Fruit fly (Drosophila melanogaster) whole organism, pupa: ENCODE data around the gene CG11374.
A peak's percentile ranks its signal among the peaks of the same experiment; 100 is the strongest.

Source experiments
- CG10348 ChIP-seq: fragments of 200-800 bp; sonication (Bioruptor generic); IDR thresholded peaks from 2 replicates; pipeline ENCODE4 v1.3.6; 2022; ENCODE audit warnings: missing biosample characterization, missing genetic modification characterization
- CG12605 ChIP-seq: fragments of 200-800 bp; sonication (Bioruptor generic); IDR thresholded peaks from 2 replicates; pipeline ENCODE4 v1.3.6; 2022; ENCODE audit warnings: missing biosample characterization, missing genetic modification characterization
- CG13204 ChIP-seq: fragments of 200-800 bp; sonication (Bioruptor generic); optimal IDR thresholded peaks from 2 replicates; lab custom pipeline; 2018; ENCODE audit warnings: missing biosample characterization, mild to moderate bottlenecking, missing genetic modification characterization, moderate library complexity
- CG14655 ChIP-seq: fragments of 200-800 bp; sonication (Bioruptor generic); optimal IDR thresholded peaks from 3 replicates; lab custom pipeline; 2017; ENCODE audit warnings: mild to moderate bottlenecking, missing biosample characterization, missing genetic modification reagents, missing genetic modification characterization
- CG15710 ChIP-seq: fragments of 200-800 bp; sonication (Bioruptor generic); optimal IDR thresholded peaks from 2 replicates; lab custom pipeline; 2018; ENCODE audit warnings: missing biosample characterization, mild to moderate bottlenecking, missing genetic modification characterization, moderate library complexity
- CG17806 ChIP-seq: fragments of 200-800 bp; sonication (Bioruptor generic); optimal IDR thresholded peaks from 2 replicates; lab custom pipeline; 2018; ENCODE audit warnings: missing biosample characterization, mild to moderate bottlenecking, missing genetic modification characterization, moderate library complexity
- CG32121 ChIP-seq: fragments of 200-800 bp; sonication (Bioruptor generic); IDR thresholded peaks from 2 replicates; pipeline ENCODE4 v1.3.6; 2022; ENCODE audit warnings: missing biosample characterization, missing genetic modification characterization
- CG34367 ChIP-seq: fragments of 200-800 bp; sonication (Bioruptor generic); optimal IDR thresholded peaks from 2 replicates; lab custom pipeline; 2018; ENCODE audit warnings: missing biosample characterization, mild to moderate bottlenecking, missing genetic modification characterization
- CG4496 ChIP-seq: fragments of 200-800 bp; sonication (Bioruptor generic); IDR thresholded peaks from 3 replicates; pipeline ENCODE4 v1.3.6; 2022; ENCODE audit warnings: missing biosample characterization, missing genetic modification characterization
- CG8159 ChIP-seq: fragments of 200-800 bp; sonication (Bioruptor generic); optimal IDR thresholded peaks from 3 replicates; lab custom pipeline; 2018; ENCODE audit warnings: missing biosample characterization, mild to moderate bottlenecking, missing genetic modification characterization, moderate library complexity
- CG8301 ChIP-seq: fragments of 200-800 bp; sonication (Bioruptor generic); optimal IDR thresholded peaks from 2 replicates; lab custom pipeline; 2018; ENCODE audit warnings: missing biosample characterization, mild to moderate bottlenecking, missing genetic modification characterization
- CG9948 ChIP-seq: fragments of 200-800 bp; sonication (Bioruptor generic); optimal IDR thresholded peaks from 2 replicates; lab custom pipeline; 2018; ENCODE audit warnings: missing biosample characterization, mild to moderate bottlenecking, missing genetic modification characterization, moderate library complexity
- D1 ChIP-seq: fragments of 200-800 bp; sonication (Bioruptor generic); optimal IDR thresholded peaks from 2 replicates; lab custom pipeline; 2018; ENCODE audit warnings: missing biosample characterization, mild to moderate bottlenecking, missing genetic modification characterization, moderate library complexity
- EcR ChIP-seq: fragments of 200-800 bp; sonication (Bioruptor generic); optimal IDR thresholded peaks from 3 replicates; lab custom pipeline; 2019; ENCODE audit warnings: missing biosample characterization, missing genetic modification characterization, mild to moderate bottlenecking, moderate library complexity, missing genetic modification reagents
- Ets98B ChIP-seq: fragments of 200-800 bp; sonication (Bioruptor generic); IDR thresholded peaks from 2 replicates; pipeline ENCODE4 v1.3.6; 2022; ENCODE audit warnings: missing biosample characterization, missing genetic modification characterization
- Pif1A ChIP-seq: fragments of 200-800 bp; sonication (Bioruptor generic); optimal IDR thresholded peaks from 3 replicates; lab custom pipeline; 2016; ENCODE audit warnings: missing biosample characterization, missing genetic modification characterization
- Pif1B ChIP-seq: fragments of 200-800 bp; sonication (Bioruptor generic); optimal IDR thresholded peaks from 3 replicates; lab custom pipeline; 2016; ENCODE audit warnings: missing biosample characterization, missing genetic modification characterization
- Snoo ChIP-seq: fragments of 200-800 bp; sonication (Bioruptor generic); optimal IDR thresholded peaks from 3 replicates; lab custom pipeline; 2017; ENCODE audit warnings: missing biosample characterization, mild to moderate bottlenecking, missing genetic modification characterization, inconsistent platforms
- fd96Ca ChIP-seq: fragments of 200-800 bp; sonication (Bioruptor generic); IDR thresholded peaks from 3 replicates; pipeline ENCODE4 v1.3.6; 2022; ENCODE audit warnings: missing biosample characterization, missing genetic modification characterization
- gl ChIP-seq: fragments of 200-800 bp; sonication (Bioruptor generic); optimal IDR thresholded peaks from 2 replicates; lab custom pipeline; 2018; ENCODE audit warnings: missing biosample characterization, mild to moderate bottlenecking, missing genetic modification characterization
- rn ChIP-seq: fragments of 200-800 bp; sonication (Bioruptor generic); IDR thresholded peaks from 2 replicates; pipeline ENCODE4 v1.3.6; 2022; ENCODE audit warnings: missing biosample characterization, missing genetic modification characterization

The CG11374 gene

DNA sequence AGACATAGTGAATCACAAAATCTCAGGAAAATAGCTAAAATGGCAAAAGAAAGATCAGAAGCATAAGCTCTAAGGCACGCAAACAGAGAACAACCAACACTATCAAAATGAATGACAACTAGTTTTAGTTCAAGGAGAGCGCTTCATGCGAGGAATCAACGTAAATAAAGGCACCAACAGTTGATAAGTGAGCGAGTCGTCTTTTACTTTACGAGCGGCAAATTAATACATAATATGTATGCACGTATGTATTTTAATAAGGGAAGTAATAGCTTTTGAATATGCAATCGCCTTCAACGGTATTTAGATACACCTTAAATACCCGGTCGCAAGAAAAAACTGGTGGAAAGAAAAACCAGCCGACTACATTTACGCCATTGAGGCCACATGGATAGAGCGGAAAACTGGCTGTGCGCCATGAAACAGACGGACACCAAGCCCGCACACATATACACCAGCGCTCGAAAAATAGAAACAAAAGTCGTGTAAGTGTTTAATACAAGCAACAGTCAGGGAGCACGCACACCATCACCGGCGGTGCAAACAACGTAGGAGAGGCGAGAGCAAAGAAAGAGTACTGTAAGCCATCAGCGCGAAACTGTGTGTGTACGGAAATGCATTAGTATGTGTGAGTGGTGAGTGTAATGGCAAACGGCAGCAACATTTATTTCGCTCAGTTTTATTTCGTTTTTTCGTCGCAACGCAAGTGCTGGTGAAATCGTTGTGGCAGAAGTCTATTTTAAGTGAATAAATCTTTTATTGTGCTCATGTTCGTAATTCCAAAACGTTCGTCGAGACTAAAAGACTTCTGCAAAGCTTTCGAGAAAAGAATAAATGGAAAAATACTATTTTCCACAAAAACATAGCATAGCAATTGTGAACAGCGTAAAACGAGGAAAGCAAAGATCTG lies 9.5 kb upstream of the CG11374 start, which contains the start of gene dbr:
Gene dbr, plus strand, starts transcription at position 114 of the 910 bp plus-strand sequence.
- TF ChIP-seq CG32121 (GFP tag; lab: Robert Waterston, UW), result peak; percentile 75
- TF ChIP-seq CG8159 (tag; lab: Kevin White, UChicago), result peak; percentile 62
- TF ChIP-seq CG9948 (tag; lab: Kevin White, UChicago), result peak; percentile 33
- peak; percentile 75 for TF ChIP-seq CG15710
- TF ChIP-seq rn (GFP tag; lab: Robert Waterston, UW), result no peak
- TF ChIP-seq CG34367, result peak; percentile 47
- no peak for TF ChIP-seq CG10348
- peak; percentile 17 for TF ChIP-seq Pif1B (GFP tag; lab: Kevin White, UChicago)
- peak; percentile 87 for TF ChIP-seq CG4496 (GFP tag; lab: Robert Waterston, UW)
- peak; percentile 85 for TF ChIP-seq Ets98B
- peak; percentile 75 for TF ChIP-seq CG14655 (GFP tag; lab: Kevin White, UChicago)
- peak; percentile 6 for TF ChIP-seq EcR (GFP tag; lab: Kevin White, UChicago)
- TF ChIP-seq gl (tag; lab: Kevin White, UChicago), result peak; percentile 78
- no peak for TF ChIP-seq D1 (tag; lab: Kevin White, UChicago)
- peak; percentile 34 for TF ChIP-seq CG17806 (tag; lab: Kevin White, UChicago)
- no peak; the same call in 1 of the 3 replicates for TF ChIP-seq fd96Ca
- TF ChIP-seq Pif1A (GFP tag; lab: Kevin White, UChicago), result peak; percentile 52
- TF ChIP-seq CG8301 (tag; lab: Kevin White, UChicago), result peak; percentile 47
- TF ChIP-seq CG12605 (GFP tag; lab: Robert Waterston, UW), result peak; percentile 77
- TF ChIP-seq Snoo (tag; lab: Kevin White, UChicago), result peak; percentile 34
- peak; percentile 80 for TF ChIP-seq CG13204
- TF ChIP-seq, all 21 proteins: peak for 17

DNA sequence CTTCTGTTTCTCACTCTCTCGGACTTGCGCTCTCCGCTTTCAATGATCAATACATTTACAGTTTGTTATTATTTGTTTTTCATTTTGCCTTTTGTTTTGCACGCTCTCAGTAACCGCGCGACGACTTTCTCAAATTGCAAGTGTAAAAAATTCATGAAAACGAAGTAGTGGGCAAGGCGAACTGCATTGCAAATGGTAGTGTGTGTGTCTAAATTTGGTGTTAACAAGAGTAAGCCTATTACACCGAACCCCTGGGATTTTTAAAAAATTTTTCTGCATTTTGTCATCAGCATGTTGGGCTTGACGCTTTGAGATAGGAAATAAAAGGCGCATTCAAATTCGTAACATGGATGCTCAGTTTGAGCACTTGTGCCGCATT lies 8.9 kb upstream of the CG11374 start:
- TF ChIP-seq Pif1A (GFP tag; lab: Kevin White, UChicago) (no peak), Ets98B (no peak; the same call in 1 of the 2 replicates), gl (tag; lab: Kevin White, UChicago) (no peak), CG12605 (GFP tag; lab: Robert Waterston, UW) (0 out of 2 replicates have a peak, but pooled peaks have one; percentile 7), Pif1B (GFP tag; lab: Kevin White, UChicago) (no peak), CG34367 (no peak)

DNA sequence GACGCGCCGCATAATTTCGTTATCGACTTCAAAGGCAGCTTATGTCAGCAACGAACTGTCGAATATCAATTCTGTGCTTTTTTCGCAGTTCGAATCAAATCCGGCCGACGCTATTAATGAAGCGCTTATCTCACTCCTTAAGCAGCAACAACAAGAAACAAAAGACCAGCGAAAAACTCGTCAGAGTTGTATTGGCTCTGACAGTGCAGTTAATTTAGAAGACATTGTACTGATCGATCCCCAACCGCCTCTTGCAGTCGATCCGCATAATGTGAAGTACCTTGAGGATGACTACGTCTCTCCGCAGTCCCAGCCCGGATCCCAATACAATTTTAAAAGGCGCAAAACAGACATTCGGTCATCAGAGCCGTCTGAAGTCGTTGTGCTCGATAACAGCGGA lies 6.6 kb upstream of the CG11374 start:
- TF ChIP-seq CG8301 (tag; lab: Kevin White, UChicago) (no peak), CG8159 (tag; lab: Kevin White, UChicago) (no peak)

DNA sequence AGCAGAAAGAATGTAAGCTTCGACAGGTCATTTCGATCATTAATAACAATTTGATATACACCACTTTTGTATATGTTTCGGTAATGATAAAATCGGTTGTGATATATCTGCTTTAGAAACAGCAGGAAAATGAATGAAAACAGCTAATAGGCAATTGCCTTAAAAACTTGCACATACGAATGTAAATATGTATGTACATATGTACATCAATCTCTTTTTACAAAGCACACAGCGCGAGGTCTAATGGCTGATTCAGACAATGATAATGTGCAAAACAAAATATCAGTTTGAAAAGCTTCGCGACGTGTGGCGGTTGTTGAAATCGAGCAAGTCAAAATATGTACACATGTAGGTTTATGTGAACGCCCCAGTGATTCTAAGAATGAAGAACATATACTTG lies 4.7 kb upstream of the CG11374 start, which contains the start of gene galectin:
Gene galectin, plus strand, starts transcription at position 301 of the 400 bp plus-strand sequence.
- TF ChIP-seq CG17806 (tag; lab: Kevin White, UChicago), result no peak
- TF ChIP-seq CG10348, result no peak
- no peak for TF ChIP-seq CG4496 (GFP tag; lab: Robert Waterston, UW)
- TF ChIP-seq EcR (GFP tag; lab: Kevin White, UChicago), result no peak
- no peak for TF ChIP-seq CG8301 (tag; lab: Kevin White, UChicago)
- no peak for TF ChIP-seq Pif1B (GFP tag; lab: Kevin White, UChicago)
- TF ChIP-seq CG13204, result no peak
- TF ChIP-seq CG8159 (tag; lab: Kevin White, UChicago), result no peak
- TF ChIP-seq Ets98B, result no peak
- no peak for TF ChIP-seq Snoo (tag; lab: Kevin White, UChicago)
- TF ChIP-seq CG12605 (GFP tag; lab: Robert Waterston, UW), result no peak
- TF ChIP-seq Pif1A (GFP tag; lab: Kevin White, UChicago), result no peak
- no peak for TF ChIP-seq CG32121 (GFP tag; lab: Robert Waterston, UW)
- TF ChIP-seq gl (tag; lab: Kevin White, UChicago), result no peak
- no peak for TF ChIP-seq CG34367
- no peak for TF ChIP-seq fd96Ca
- TF ChIP-seq rn (GFP tag; lab: Robert Waterston, UW), result no peak
- no peak for TF ChIP-seq D1 (tag; lab: Kevin White, UChicago)

DNA sequence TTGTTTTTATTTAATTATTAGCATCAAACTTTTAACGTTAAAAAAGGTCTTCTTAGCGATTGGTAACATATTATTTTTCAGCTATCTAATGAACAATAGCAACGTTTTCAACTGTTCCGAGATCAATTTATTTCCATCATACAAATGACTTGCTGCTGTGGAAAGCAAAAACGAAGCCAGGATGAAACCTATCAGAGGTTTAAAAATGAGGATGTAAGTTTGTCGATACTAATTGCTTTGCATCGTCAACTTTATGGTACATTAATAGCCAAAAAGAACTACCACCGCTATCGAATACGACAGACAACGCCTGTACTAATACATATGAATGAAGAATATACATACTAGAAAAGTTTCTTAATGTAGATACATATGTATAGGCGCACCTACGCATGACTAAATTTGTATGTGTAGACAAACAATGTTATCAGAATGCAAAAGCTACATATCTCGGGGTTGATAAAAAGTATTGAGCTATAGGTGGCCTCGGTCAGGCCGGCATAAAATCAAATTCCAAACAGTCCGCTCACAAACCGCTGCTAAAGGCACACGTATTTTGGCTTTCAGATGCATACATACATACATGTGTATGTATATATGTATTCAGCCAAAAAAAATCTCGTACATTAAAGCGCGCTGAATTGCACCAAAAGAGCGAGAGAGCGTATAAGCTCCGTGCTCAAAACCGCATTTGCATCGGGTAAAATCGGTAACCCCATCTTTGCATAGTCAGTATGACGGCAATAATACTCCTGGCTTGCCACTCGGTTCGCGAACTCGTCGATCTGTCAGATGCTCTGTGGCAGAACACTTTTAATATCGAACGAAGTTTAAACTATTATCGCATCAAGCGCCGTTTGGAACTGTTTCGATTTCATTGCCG lies 4.0 kb upstream of the CG11374 start:
- TF ChIP-seq Snoo (tag; lab: Kevin White, UChicago) (no peak), Ets98B (peak; percentile 40; the same call in 1 of the 2 replicates), Pif1A (GFP tag; lab: Kevin White, UChicago) (no peak), CG12605 (GFP tag; lab: Robert Waterston, UW) (0 out of 2 replicates have a peak, but pooled peaks have one; percentile 7), CG4496 (GFP tag; lab: Robert Waterston, UW) (peak; percentile 56; the same call in 1 of the 3 replicates)
- TF ChIP-seq, all 21 proteins: peak for 3
